Fruit fly (Drosophila melanogaster) whole organism, prepupa: ENCODE data around the gene CG5151.

ENCODE experiments used
- CG3032 ChIP-seq: fragments of 200-800 bp; optimal IDR thresholded peaks from 2 replicates; lab custom pipeline; 2019; ENCODE audit warnings: missing biosample characterization, mild to moderate bottlenecking, missing genetic modification characterization, moderate library complexity
- CG6276 ChIP-seq: fragments of 200-800 bp; sonication (Bioruptor generic); optimal IDR thresholded peaks from 2 replicates; lab custom pipeline; 2017; ENCODE audit warnings: missing biosample characterization, mild to moderate bottlenecking, missing genetic modification characterization
- CG6792 ChIP-seq: fragments of 200-800 bp; sonication (Bioruptor generic); optimal IDR thresholded peaks from 3 replicates; lab custom pipeline; 2016; ENCODE audit warnings: missing biosample characterization, missing genetic modification characterization
- CG8632 ChIP-seq: fragments of 200-800 bp; sonication (Bioruptor generic); optimal IDR thresholded peaks from 3 replicates; lab custom pipeline; 2016; ENCODE audit warnings: missing biosample characterization, missing genetic modification characterization
- OdsH ChIP-seq: fragments of 200-800 bp; sonication (Bioruptor generic); optimal IDR thresholded peaks from 3 replicates; lab custom pipeline; 2016; ENCODE audit warnings: missing biosample characterization, missing genetic modification characterization
- Sox14 ChIP-seq: fragments of 200-800 bp; sonication (Bioruptor generic); optimal IDR thresholded peaks from 3 replicates; lab custom pipeline; 2016; ENCODE audit warnings: missing biosample characterization, missing genetic modification characterization
- achi ChIP-seq: fragments of 200-800 bp; sonication (Bioruptor generic); optimal IDR thresholded peaks from 3 replicates; lab custom pipeline; 2016; ENCODE audit warnings: missing biosample characterization, missing genetic modification characterization
- acj6 ChIP-seq: fragments of 200-800 bp; sonication (Bioruptor generic); optimal IDR thresholded peaks from 3 replicates; lab custom pipeline; 2016; ENCODE audit warnings: missing biosample characterization, missing genetic modification characterization

- TF ChIP-seq CG3032 (tag; lab: Kevin White, UChicago) (no peak), Sox14 (GFP tag; lab: Kevin White, UChicago) (no peak), acj6 (GFP tag; lab: Kevin White, UChicago) (no peak), OdsH (GFP tag; lab: Kevin White, UChicago) (no peak), CG6792 (GFP tag; lab: Kevin White, UChicago) (no peak), CG8632 (GFP tag; lab: Kevin White, UChicago) (no peak), achi (GFP tag; lab: Kevin White, UChicago) (no peak), CG6276 (GFP tag; lab: Kevin White, UChicago) (no peak)
Observed at dm6 chr3L:16209641-16210040, 45.1 kb upstream of the CG5151 start.
